Fruit fly (Drosophila melanogaster) whole organism, pupa: ENCODE results near the gene Spx.

ENCODE experiments used
- CG8301 ChIP-seq: fragments of 200-800 bp; sonication (Bioruptor generic); optimal IDR thresholded peaks from 2 replicates; lab custom pipeline; 2018; ENCODE audit warnings: missing biosample characterization, mild to moderate bottlenecking, missing genetic modification characterization
- Pif1A ChIP-seq: fragments of 200-800 bp; sonication (Bioruptor generic); optimal IDR thresholded peaks from 3 replicates; lab custom pipeline; 2016; ENCODE audit warnings: missing biosample characterization, missing genetic modification characterization

DNA sequence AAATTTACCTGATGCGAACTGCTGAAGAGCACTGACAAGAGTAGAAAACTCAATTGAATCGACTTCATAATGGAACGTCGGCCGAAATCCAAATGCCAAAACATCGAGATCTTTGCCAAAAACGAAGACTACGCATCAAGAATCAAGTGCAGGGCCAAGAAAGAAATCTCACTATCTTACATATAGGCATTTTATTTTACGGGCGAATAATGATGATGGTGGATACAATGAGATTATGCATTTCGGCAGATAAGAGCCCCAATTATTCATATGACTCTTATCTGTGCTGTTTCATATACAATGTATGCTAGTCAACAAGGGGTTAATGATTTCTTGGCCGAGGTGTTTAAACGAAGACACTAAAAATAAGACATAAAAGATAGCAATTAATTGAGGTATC, 36.4 kb upstream of the Spx start, which contains the start of gene Btnd:
- TF ChIP-seq Pif1A (GFP tag; lab: Kevin White, UChicago) (no peak), CG8301 (tag; lab: Kevin White, UChicago) (no peak)
